Fruit fly (Drosophila melanogaster): ENCODE results near the gene CG32683.

CG32683 gene

dm6 chrX:10487964-10488605 lies 33.4 kb upstream of the CG32683 start (continued):
- TF ChIP-seq CG7745 (tag; optimal IDR thresholded peaks at IDR 0.05), result no peak
- no peak for TF ChIP-seq p53 (GFP tag; optimal IDR thresholded peaks at IDR 0.05)
- peak; percentile 27 for TF ChIP-seq CG8944 (GFP tag; optimal IDR thresholded peaks at IDR 0.05)
- no peak for TF ChIP-seq nerfin-1 (tag; optimal IDR thresholded peaks at IDR 0.05)
- TF ChIP-seq Ptx1 (GFP tag; IDR thresholded peaks at IDR 0.05), result peak; percentile 57
- no peak for TF ChIP-seq zen2 (GFP tag; IDR thresholded peaks at IDR 0.05; ENCODE audit: partially characterized antibody)
- 0 out of 2 replicates have a peak, but pooled peaks have one; percentile 14 for TF ChIP-seq CG31224 (GFP tag; IDR thresholded peaks at IDR 0.05)
- no peak for TF ChIP-seq CG15601 (tag; optimal IDR thresholded peaks at IDR 0.05)
- TF ChIP-seq hb (GFP tag; IDR thresholded peaks at IDR 0.05; ENCODE audit: partially characterized antibody), result no peak
- TF ChIP-seq dimm (GFP tag; IDR thresholded peaks at IDR 0.05), result no peak
- no peak for TF ChIP-seq Vsx1 (GFP tag; optimal IDR thresholded peaks at IDR 0.05)
- TF ChIP-seq CG7556 (GFP tag; optimal IDR thresholded peaks at IDR 0.05), result peak; percentile 54
- no peak for TF ChIP-seq CG10431 (GFP tag; optimal IDR thresholded peaks at IDR 0.05)
- TF ChIP-seq Dbx (GFP tag; IDR thresholded peaks at IDR 0.05), result 0 out of 3 replicates have a peak, but pooled peaks have one; percentile 41
- peak; percentile 72 for TF ChIP-seq grn (GFP tag; optimal IDR thresholded peaks at IDR 0.05)
- TF ChIP-seq pzg (GFP tag; optimal IDR thresholded peaks at IDR 0.05), result no peak
- TF ChIP-seq Deaf1 (tag; optimal IDR thresholded peaks at IDR 0.05), result peak; percentile 17
- TF ChIP-seq sug (tag; optimal IDR thresholded peaks at IDR 0.05), result peak; percentile 96
- no peak for TF ChIP-seq so (GFP tag; IDR thresholded peaks at IDR 0.05)
- 0 out of 2 replicates have a peak, but pooled peaks have one; percentile 22 for TF ChIP-seq CG14014 (GFP tag; IDR thresholded peaks at IDR 0.05)
- no peak for TF ChIP-seq CG3163 (GFP tag; optimal IDR thresholded peaks at IDR 0.05)
- peak; percentile 72 for TF ChIP-seq Hmr (GFP tag; optimal IDR thresholded peaks at IDR 0.05)
- TF ChIP-seq org-1 (GFP tag; optimal IDR thresholded peaks at IDR 0.05), result peak; percentile 30
- peak; percentile 88 for TF ChIP-seq exex (tag; optimal IDR thresholded peaks at IDR 0.05)
- TF ChIP-seq dpn (GFP tag; optimal IDR thresholded peaks at IDR 0.05), result peak; percentile 15 to 55
- TF ChIP-seq fd102C (GFP tag; optimal IDR thresholded peaks at IDR 0.05), result no peak
- no peak for TF ChIP-seq gfzf (GFP tag; optimal IDR thresholded peaks at IDR 0.05)
- peak; percentile 11 for TF ChIP-seq nmo (GFP tag; optimal IDR thresholded peaks at IDR 0.05)
- TF ChIP-seq eyg (GFP tag; optimal IDR thresholded peaks at IDR 0.05), result no peak
- no peak for TF ChIP-seq ham (GFP tag; IDR thresholded peaks at IDR 0.05)
- TF ChIP-seq CG6683 (GFP tag; optimal IDR thresholded peaks at IDR 0.05), result peak; percentile 4
- peak; percentile 42 for TF ChIP-seq mam (GFP tag; optimal IDR thresholded peaks at IDR 0.05)
- peak; percentile 61 for TF ChIP-seq gem (tag; optimal IDR thresholded peaks at IDR 0.05)
- peak; percentile 14 for TF ChIP-seq CG1233 (GFP tag; optimal IDR thresholded peaks at IDR 0.05)
- no peak for TF ChIP-seq CG16863 (GFP tag; optimal IDR thresholded peaks at IDR 0.05)
- peak; percentile 51 for TF ChIP-seq CG11504 (tag; optimal IDR thresholded peaks at IDR 0.05)
- no peak for TF ChIP-seq Bdp1 (GFP tag; optimal IDR thresholded peaks at IDR 0.05)
- TF ChIP-seq Pdp1 (GFP tag; optimal IDR thresholded peaks at IDR 0.05), result peak; percentile 13 to 55
- TF ChIP-seq CG34376 (GFP tag; optimal IDR thresholded peaks at IDR 0.05), result peak; percentile 76
- TF ChIP-seq gce (GFP tag; IDR thresholded peaks at IDR 0.05), result no peak
- no peak for TF ChIP-seq CG16779 (GFP tag; IDR thresholded peaks at IDR 0.05)
- peak; percentile 7 for TF ChIP-seq Sry-δ (GFP tag; optimal IDR thresholded peaks at IDR 0.05)
- peak; percentile 26 for TF ChIP-seq CG2712 (tag; optimal IDR thresholded peaks at IDR 0.05)
- TF ChIP-seq twi (tag; optimal IDR thresholded peaks at IDR 0.05), result no peak
- no peak for TF ChIP-seq CG4854 (GFP tag; optimal IDR thresholded peaks at IDR 0.05)
- peak; percentile 59 for TF ChIP-seq CG15269 (tag; optimal IDR thresholded peaks at IDR 0.05)
- TF ChIP-seq wdn (GFP tag; IDR thresholded peaks at IDR 0.05), result peak; percentile 45; the same call in 1 of the 2 replicates
- no peak for TF ChIP-seq CG11093 (GFP tag; IDR thresholded peaks at IDR 0.05)
- TF ChIP-seq CG6765 (GFP tag; optimal IDR thresholded peaks at IDR 0.05), result peak; percentile 13
- TF ChIP-seq CG43689 (GFP tag; IDR thresholded peaks at IDR 0.05), result no peak

Data from whole organism, embryonic.